Worm (Caenorhabditis elegans) whole organism, late embryonic: ENCODE results near the gene F37C12.21.

ENCODE experiments used
- C08G9.2 ChIP-seq: sonication (generic microtip); optimal IDR thresholded peaks from 2 replicates; lab custom pipeline; 2016; ENCODE audit warnings: mild to moderate bottlenecking, missing genetic modification characterization, moderate library complexity, missing compliant biosample characterization
- C38D4.7 ChIP-seq: fragments of 200-800 bp; sonication (Bioruptor generic); optimal IDR thresholded peaks from 2 replicates; lab custom pipeline; 2018; ENCODE audit warnings: mild to moderate bottlenecking, missing genetic modification characterization, moderate library complexity, missing compliant biosample characterization
- F13H6.1 ChIP-seq: sonication (generic microtip); optimal IDR thresholded peaks from 2 replicates; lab custom pipeline; 2016; ENCODE audit warnings: missing genetic modification characterization, missing compliant biosample characterization
- T23F11.4 ChIP-seq: fragments of 200-800 bp; sonication (Bioruptor generic); optimal IDR thresholded peaks from 2 replicates; lab custom pipeline; 2018; ENCODE audit warnings: mild to moderate bottlenecking, missing genetic modification characterization, missing compliant biosample characterization
- ahr-1 ChIP-seq: sonication (generic microtip); optimal IDR thresholded peaks from 2 replicates; lab custom pipeline; 2016; ENCODE audit warnings: missing genetic modification characterization, missing compliant biosample characterization
- ama-1 ChIP-seq: fragments of 150-350 bp; optimal IDR thresholded peaks from 2 replicates; lab custom pipeline; 2014
- ceh-18 ChIP-seq: sonication (generic microtip); optimal IDR thresholded peaks from 2 replicates; lab custom pipeline; 2016; ENCODE audit warnings: missing genetic modification characterization, missing compliant biosample characterization
- ceh-19 ChIP-seq: fragments of 200-800 bp; sonication (Bioruptor generic); optimal IDR thresholded peaks from 2 replicates; lab custom pipeline; 2018; ENCODE audit warnings: mild to moderate bottlenecking, missing genetic modification characterization, missing compliant biosample characterization
- ceh-22 ChIP-seq: sonication (generic microtip); optimal IDR thresholded peaks from 2 replicates; lab custom pipeline; 2017; ENCODE audit warnings: missing biosample characterization, missing genetic modification characterization
- ceh-30 ChIP-seq: fragments of 150-350 bp; optimal IDR thresholded peaks from 2 replicates; lab custom pipeline; 2014; ENCODE audit warnings: missing biosample characterization, missing genetic modification characterization
- ceh-31 ChIP-seq: sonication (generic microtip); optimal IDR thresholded peaks from 2 replicates; lab custom pipeline; 2016; ENCODE audit warnings: missing genetic modification characterization, missing compliant biosample characterization
- ceh-34 ChIP-seq: sonication (generic microtip); optimal IDR thresholded peaks from 2 replicates; lab custom pipeline; 2016; ENCODE audit warnings: mild to moderate bottlenecking, missing genetic modification characterization, missing compliant biosample characterization
- ceh-9 ChIP-seq: sonication (generic microtip); optimal IDR thresholded peaks from 2 replicates; lab custom pipeline; 2016; ENCODE audit warnings: mild to moderate bottlenecking, missing genetic modification characterization, inconsistent platforms, missing compliant biosample characterization
- dmd-4 ChIP-seq: sonication (generic microtip); optimal IDR thresholded peaks from 2 replicates; lab custom pipeline; 2016; ENCODE audit warnings: borderline replicate concordance, missing genetic modification characterization, missing compliant biosample characterization
- elt-2 ChIP-seq: sonication (generic microtip); optimal IDR thresholded peaks from 2 replicates; lab custom pipeline; 2016; ENCODE audit warnings: missing genetic modification reagents, missing genetic modification characterization, missing compliant biosample characterization
- elt-4 ChIP-seq: sonication (generic microtip); optimal IDR thresholded peaks from 2 replicates; lab custom pipeline; 2016; ENCODE audit warnings: missing genetic modification characterization, missing compliant biosample characterization
- eyg-1 ChIP-seq: sonication (generic microtip); optimal IDR thresholded peaks from 2 replicates; lab custom pipeline; 2016; ENCODE audit warnings: missing genotype, missing genetic modification characterization, missing compliant biosample characterization
- hlh-15 ChIP-seq: sonication (generic microtip); optimal IDR thresholded peaks from 2 replicates; lab custom pipeline; 2016; ENCODE audit warnings: missing genetic modification characterization, missing compliant biosample characterization
- hlh-30 ChIP-seq: sonication (generic microtip); optimal IDR thresholded peaks from 2 replicates; lab custom pipeline; 2017; ENCODE audit warnings: antibody characterized with exemption, missing genetic modification characterization, missing compliant biosample characterization; ENCODE audit not compliant: insufficient read depth
- lin-11 ChIP-seq: fragments of 200-800 bp; sonication (Bioruptor generic); optimal IDR thresholded peaks from 2 replicates; lab custom pipeline; 2018; ENCODE audit warnings: mild to moderate bottlenecking, missing genetic modification characterization, missing compliant biosample characterization
- nhr-11 ChIP-seq: fragments of 150-350 bp; optimal IDR thresholded peaks from 2 replicates; lab custom pipeline; 2014; ENCODE audit warnings: missing biosample characterization, missing genetic modification characterization
- npax-4 ChIP-seq: sonication (generic microtip); optimal IDR thresholded peaks from 2 replicates; lab custom pipeline; 2016; ENCODE audit warnings: missing genetic modification characterization, missing compliant biosample characterization
- odd-2 ChIP-seq: sonication (generic microtip); optimal IDR thresholded peaks from 2 replicates; lab custom pipeline; 2017; ENCODE audit warnings: antibody characterized with exemption, mild to moderate bottlenecking, missing genetic modification characterization, missing compliant biosample characterization
- pag-3 ChIP-seq: sonication (generic microtip); optimal IDR thresholded peaks from 2 replicates; lab custom pipeline; 2016; ENCODE audit warnings: missing compliant biosample characterization, missing genetic modification characterization, borderline replicate concordance
- pax-1 ChIP-seq: fragments of 150-350 bp; optimal IDR thresholded peaks from 2 replicates; lab custom pipeline; 2014; ENCODE audit warnings: missing biosample characterization, missing genetic modification characterization
- pha-2 ChIP-seq: sonication (generic microtip); optimal IDR thresholded peaks from 2 replicates; lab custom pipeline; 2017; ENCODE audit warnings: mild to moderate bottlenecking, missing genetic modification characterization, missing compliant biosample characterization
- ref-2 ChIP-seq: sonication (generic microtip); optimal IDR thresholded peaks from 2 replicates; lab custom pipeline; 2016; ENCODE audit warnings: missing genetic modification characterization, missing compliant biosample characterization
- tbx-2 ChIP-seq: sonication (generic microtip); optimal IDR thresholded peaks from 2 replicates; lab custom pipeline; 2016; ENCODE audit warnings: missing genetic modification characterization, missing compliant biosample characterization
- ttx-3 ChIP-seq: sonication (generic microtip); optimal IDR thresholded peaks from 2 replicates; lab custom pipeline; 2016; ENCODE audit warnings: missing genetic modification reagents, missing genetic modification characterization, missing compliant biosample characterization
- unc-42 ChIP-seq: sonication (generic microtip); optimal IDR thresholded peaks from 2 replicates; lab custom pipeline; 2016; ENCODE audit warnings: missing genotype, missing genetic modification characterization, missing compliant biosample characterization
- unc-55 ChIP-seq: sonication (generic microtip); optimal IDR thresholded peaks from 2 replicates; lab custom pipeline; 2017; ENCODE audit warnings: missing biosample characterization, missing genetic modification reagents, missing genetic modification characterization
- ztf-16 ChIP-seq: sonication (generic microtip); optimal IDR thresholded peaks from 2 replicates; lab custom pipeline; 2017; ENCODE audit warnings: missing genetic modification characterization, missing compliant biosample characterization

Gene F37C12.21

DNA sequence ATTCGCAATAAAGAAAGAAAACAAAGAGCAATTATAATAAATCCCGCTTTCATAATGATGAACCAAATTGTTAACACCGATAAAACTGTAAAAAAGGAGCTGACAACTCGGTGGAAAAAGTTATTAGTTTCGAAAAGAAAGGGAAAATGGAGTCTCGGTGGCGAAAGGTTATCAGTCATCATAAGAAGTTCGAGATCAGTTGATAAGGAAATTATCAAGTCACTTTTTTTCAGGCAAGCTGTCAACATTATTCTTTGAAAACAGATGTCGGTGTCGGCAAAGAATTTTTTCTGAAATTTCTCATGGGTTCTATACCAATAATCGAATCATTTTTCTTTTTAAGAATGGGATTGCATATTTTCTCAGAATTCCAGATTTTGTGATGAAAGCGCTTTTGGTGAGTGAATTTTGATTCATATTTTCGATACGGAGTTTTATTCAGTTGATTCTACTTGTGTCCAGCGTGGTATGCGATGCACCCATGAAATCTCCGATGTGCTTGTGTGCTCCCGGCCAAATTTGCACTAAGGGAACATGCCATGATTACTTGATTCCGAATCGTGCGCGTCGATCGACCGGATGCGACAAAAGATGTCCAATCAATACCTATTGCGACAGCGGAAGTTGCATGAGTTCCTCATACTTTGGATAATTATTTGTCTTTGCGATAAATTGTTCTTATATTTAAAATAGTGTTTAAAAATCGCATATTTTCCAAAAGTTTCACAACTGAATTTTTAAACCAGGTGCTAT lies at the start of gene F37C12.21, which contains the start of gene F37C12.10:
Gene F37C12.21, plus strand, starts transcription at position 58 of the 753 bp plus-strand sequence.
Gene F37C12.10, minus strand, starts transcription at position 85 of the 753 bp plus-strand sequence.
- TF ChIP-seq C38D4.7 (GFP tag; lab: Kevin White, UChicago) (no peak), elt-2 (tag; lab: Kevin White, UChicago) (peak; percentile 49)

DNA sequence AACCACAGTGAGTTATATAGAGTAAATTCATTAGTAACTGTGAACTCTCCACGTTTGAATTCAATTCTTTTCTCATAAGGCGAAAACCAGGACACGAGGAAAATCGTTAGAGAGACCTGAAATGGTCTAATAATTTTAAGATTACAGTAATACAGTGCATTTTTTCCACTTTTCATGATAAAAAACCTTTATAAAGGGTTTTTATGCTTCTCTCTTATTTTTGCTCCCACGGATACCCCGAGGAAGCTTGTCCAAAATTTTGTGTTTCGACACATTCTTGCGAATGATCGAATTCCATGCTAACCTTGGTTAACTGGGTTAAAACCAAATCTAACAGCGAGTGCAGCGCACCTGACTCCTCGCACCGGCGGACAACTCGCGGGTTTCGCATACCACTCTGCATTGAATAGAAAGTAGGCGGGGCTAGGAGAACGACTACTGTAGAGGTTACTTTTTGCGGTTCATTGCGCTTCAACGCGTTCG lies 47.9 kb upstream of the F37C12.21 start:
- TF ChIP-seq ceh-22 (tag; lab: Kevin White, UChicago) (no peak), F13H6.1 (tag; lab: Kevin White, UChicago) (no peak), ceh-9 (tag; lab: Kevin White, UChicago) (no peak), dmd-4 (tag; lab: Kevin White, UChicago) (no peak), ref-2 (tag; lab: Kevin White, UChicago) (peak; percentile 13), ztf-16 (tag; lab: Kevin White, UChicago) (no peak), ceh-31 (tag; lab: Kevin White, UChicago) (no peak), hlh-30 (tag; lab: Kevin White, UChicago) (peak; percentile 59), ceh-19 (GFP tag; lab: Kevin White, UChicago) (no peak), ama-1 (lab: Kevin White, UChicago) (peak; percentile 58), ahr-1 (tag; lab: Kevin White, UChicago) (no peak), pha-2 (tag; lab: Kevin White, UChicago) (no peak), C08G9.2 (tag; lab: Kevin White, UChicago) (no peak), ceh-30 (tag; lab: Kevin White, UChicago) (no peak), pax-1 (no peak), hlh-15 (tag; lab: Kevin White, UChicago) (no peak), eyg-1 (tag; lab: Kevin White, UChicago) (no peak)

DNA sequence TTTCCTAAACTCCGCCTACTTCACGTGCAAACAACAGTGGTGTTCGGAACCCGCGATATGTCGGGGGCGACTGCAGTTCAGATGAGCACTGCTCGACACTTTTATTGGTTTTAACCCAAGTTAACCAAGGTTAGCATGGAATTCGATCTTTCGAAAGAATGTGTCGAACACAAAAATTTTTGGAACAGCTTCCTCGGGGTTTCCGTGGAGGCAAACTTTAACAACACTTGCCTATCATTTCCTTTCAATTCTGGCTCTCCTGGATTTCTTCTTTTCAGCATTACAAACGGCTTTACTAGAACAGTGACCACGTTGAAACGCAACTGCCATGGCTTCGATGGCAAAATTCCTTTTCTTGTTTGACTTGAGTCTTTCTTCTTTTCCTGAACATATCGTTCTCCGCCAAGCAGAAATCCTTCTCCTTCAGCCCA lies 46.9 kb upstream of the F37C12.21 start:
- TF ChIP-seq elt-2 (tag; lab: Kevin White, UChicago) = peak; percentile 11
- no peak for TF ChIP-seq ztf-16 (tag; lab: Kevin White, UChicago)
- TF ChIP-seq ama-1 (lab: Kevin White, UChicago) = peak; percentile 87

DNA sequence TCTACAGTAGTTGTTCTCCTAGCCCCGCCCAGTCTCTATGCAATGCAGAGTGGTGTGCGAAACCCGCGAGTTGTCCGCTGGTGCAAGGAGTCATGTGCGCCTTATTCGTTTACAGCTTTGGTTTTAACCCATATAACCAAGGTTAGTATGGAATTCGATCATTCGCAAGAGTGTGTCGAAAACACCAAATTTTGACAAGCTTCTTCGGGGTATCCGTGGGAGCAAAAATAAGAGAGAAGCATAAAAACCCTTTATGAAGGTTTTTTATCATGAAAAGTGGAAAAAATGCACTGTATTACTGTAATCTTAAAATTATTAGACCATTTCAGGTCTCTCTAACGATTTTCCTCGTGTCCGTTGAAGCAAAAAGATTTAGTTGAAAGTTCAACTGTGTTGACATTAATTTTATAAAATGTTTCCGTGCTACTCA lies 46.0 kb upstream of the F37C12.21 start:
- peak; percentile 39 for TF ChIP-seq ama-1 (lab: Kevin White, UChicago)
- TF ChIP-seq tbx-2 (tag; lab: Kevin White, UChicago) = no peak
- no peak for TF ChIP-seq ref-2 (tag; lab: Kevin White, UChicago)
- no peak for TF ChIP-seq pha-2 (tag; lab: Kevin White, UChicago)
- no peak for TF ChIP-seq odd-2
- no peak for TF ChIP-seq hlh-15 (tag; lab: Kevin White, UChicago)
- TF ChIP-seq hlh-30 (tag; lab: Kevin White, UChicago) = peak; percentile 25
- no peak for TF ChIP-seq lin-11 (tag; lab: Kevin White, UChicago)
- TF ChIP-seq elt-4 (tag; lab: Kevin White, UChicago) = no peak

DNA sequence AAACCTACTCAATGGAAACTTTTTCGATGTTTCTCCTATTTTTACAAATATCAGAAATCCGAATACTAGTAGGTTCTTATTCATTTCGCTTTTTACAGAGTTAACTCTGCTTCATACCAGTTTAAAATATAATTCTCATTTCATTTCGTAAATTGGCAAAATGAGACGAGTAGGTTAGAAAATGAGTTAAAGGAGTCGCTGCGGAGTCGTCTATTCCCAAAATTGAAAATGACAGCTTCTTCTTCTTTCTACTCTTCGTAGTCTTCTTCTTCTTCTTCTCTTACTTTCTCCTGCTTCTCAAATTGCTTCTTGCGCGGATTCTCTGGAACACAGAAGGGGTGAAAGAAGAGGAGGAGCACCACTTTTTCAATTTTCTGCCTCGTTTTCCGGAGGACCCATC lies 43.4 kb upstream of the F37C12.21 start, which contains the start of gene glr-2:
Gene glr-2, minus strand, starts transcription at position 211 of the 400 bp plus-strand sequence.
- TF ChIP-seq hlh-15 (tag; lab: Kevin White, UChicago) = no peak
- TF ChIP-seq unc-42 (tag; lab: Kevin White, UChicago) = peak; percentile 59
- TF ChIP-seq unc-55 (GFP tag; lab: Kevin White, UChicago) = no peak
- no peak for TF ChIP-seq ceh-34 (tag; lab: Kevin White, UChicago)
- TF ChIP-seq nhr-11 (tag; lab: Kevin White, UChicago) = no peak

DNA sequence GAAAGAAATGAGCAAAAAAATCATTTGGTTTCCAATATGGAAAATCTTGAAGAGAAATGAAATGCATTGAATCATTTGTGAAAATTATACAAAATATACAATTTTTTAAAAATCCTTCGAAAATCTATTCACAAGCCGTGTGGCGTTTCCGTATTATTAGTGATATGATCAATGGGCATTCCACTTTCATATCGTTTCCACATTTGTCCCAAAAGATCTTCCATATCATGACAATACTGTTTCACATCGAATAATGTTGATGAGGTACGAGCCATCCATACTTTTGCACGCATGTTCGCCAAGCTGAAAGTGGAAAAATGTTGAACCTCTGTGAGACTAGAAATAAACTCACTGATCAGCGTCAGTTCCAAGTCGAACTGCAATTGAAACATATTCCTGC lies 41.8 kb upstream of the F37C12.21 start:
- no peak for TF ChIP-seq C38D4.7 (GFP tag; lab: Kevin White, UChicago)
- no peak for TF ChIP-seq ceh-18 (tag; lab: Kevin White, UChicago)
- TF ChIP-seq pha-2 (tag; lab: Kevin White, UChicago) = no peak
- TF ChIP-seq pag-3 (tag; lab: Kevin White, UChicago) = no peak
- no peak for TF ChIP-seq npax-4
- TF ChIP-seq T23F11.4 = no peak
- TF ChIP-seq C08G9.2 (tag; lab: Kevin White, UChicago) = no peak
- TF ChIP-seq ttx-3 = no peak
- no peak for TF ChIP-seq hlh-30 (tag; lab: Kevin White, UChicago)
